Worm (Caenorhabditis elegans) whole organism, L4 larva: ENCODE measurements around the gene mre-11.

Experiments
- F26F4.8 ChIP-seq: fragments of 200-800 bp; sonication (Bioruptor generic); conservative IDR thresholded peaks from 2 replicates; pipeline ENCODE4 v1.3.6; 2022; ENCODE audit warnings: missing genetic modification characterization, missing compliant biosample characterization
- F37D6.2 ChIP-seq: sonication (generic microtip); optimal IDR thresholded peaks from 2 replicates; lab custom pipeline; 2016; ENCODE audit warnings: mild to moderate bottlenecking, missing genetic modification characterization, missing compliant biosample characterization
- F44E2.7 ChIP-seq: fragments of 200-800 bp; sonication (Bioruptor generic); IDR thresholded peaks from 2 replicates; pipeline ENCODE4 v2.1.2; 2022; ENCODE audit warnings: missing genetic modification characterization, missing compliant biosample characterization
- T20F7.1 ChIP-seq: fragments of 200-800 bp; sonication (Bioruptor generic); optimal IDR thresholded peaks from 2 replicates; lab custom pipeline; 2018; ENCODE audit warnings: mild to moderate bottlenecking, missing genetic modification characterization, missing compliant biosample characterization
- T26A8.4 ChIP-seq: fragments of 200-800 bp; sonication (Bioruptor generic); IDR thresholded peaks from 2 replicates; pipeline ENCODE4 v1.3.6; 2022; ENCODE audit warnings: missing genetic modification characterization, missing compliant biosample characterization
- Y48G9A.11 ChIP-seq: fragments of 200-800 bp; sonication (Bioruptor generic); IDR thresholded peaks from 2 replicates; pipeline ENCODE4 v1.3.6; 2022; ENCODE audit warnings: missing genetic modification reagents, missing genetic modification characterization, missing compliant biosample characterization
- Y5F2A.4 ChIP-seq: fragments of 200-800 bp; sonication (Bioruptor generic); optimal IDR thresholded peaks from 2 replicates; lab custom pipeline; 2018; ENCODE audit warnings: mild to moderate bottlenecking, missing genetic modification characterization, missing compliant biosample characterization
- ama-1 ChIP-seq: fragments of 150-350 bp; optimal IDR thresholded peaks from 2 replicates; lab custom pipeline; 2014; ENCODE audit warnings: inconsistent platforms, mixed read lengths
- arid-1 ChIP-seq: fragments of 200-800 bp; sonication (Bioruptor generic); conservative IDR thresholded peaks from 2 replicates; pipeline ENCODE4 v1.3.6; 2022; ENCODE audit warnings: missing genetic modification reagents, missing genetic modification characterization, missing compliant biosample characterization
- ceh-44 ChIP-seq: fragments of 200-800 bp; sonication (Bioruptor generic); IDR thresholded peaks from 2 replicates; pipeline ENCODE4 v1.3.6; 2022; ENCODE audit warnings: missing genetic modification reagents, missing genetic modification characterization, missing compliant biosample characterization
- ceh-62 ChIP-seq: sonication (generic microtip); optimal IDR thresholded peaks from 2 replicates; lab custom pipeline; 2017; ENCODE audit warnings: missing biosample characterization, missing genetic modification characterization
- ces-1 ChIP-seq: fragments of 150-350 bp; sonication (generic microtip); optimal IDR thresholded peaks from 4 replicates; lab custom pipeline; 2014; ENCODE audit warnings: missing biosample characterization, missing genetic modification reagents, missing genetic modification characterization
- cey-2 ChIP-seq: sonication (generic microtip); optimal IDR thresholded peaks from 3 replicates; lab custom pipeline; 2017; ENCODE audit warnings: missing genetic modification characterization, mild to moderate bottlenecking, missing compliant biosample characterization, antibody characterized with exemption, borderline replicate concordance; ENCODE audit not compliant: insufficient read depth
- dmd-9 ChIP-seq: fragments of 200-800 bp; sonication (Bioruptor generic); IDR thresholded peaks from 2 replicates; pipeline ENCODE4 v1.3.6; 2022; ENCODE audit warnings: missing genetic modification reagents, missing genetic modification characterization, missing compliant biosample characterization
- dve-1 ChIP-seq: sonication (generic microtip); optimal IDR thresholded peaks from 2 replicates; lab custom pipeline; 2017; ENCODE audit warnings: antibody characterized with exemption, mild to moderate bottlenecking, missing genetic modification characterization, missing compliant biosample characterization; ENCODE audit not compliant: insufficient read depth
- egl-43 ChIP-seq: fragments of 200-800 bp; sonication (Bioruptor generic); IDR thresholded peaks from 2 replicates; pipeline ENCODE4 v1.3.6; 2022; ENCODE audit warnings: missing genetic modification reagents, missing genetic modification characterization, missing compliant biosample characterization
- hif-1 ChIP-seq, 2 experiments: sonication (generic microtip); optimal IDR thresholded peaks; 2 replicates each; lab custom pipeline; 2016 to 2017; ENCODE audit warnings: missing compliant biosample characterization in 2 of 2, missing genetic modification characterization in 2 of 2, missing genetic modification reagents in 2 of 2, missing genotype in 2 of 2, mild to moderate bottlenecking in 1 of 2
- hlh-30 ChIP-seq: sonication (generic microtip); optimal IDR thresholded peaks from 2 replicates; lab custom pipeline; 2017; ENCODE audit warnings: antibody characterized with exemption, mild to moderate bottlenecking, missing genetic modification characterization, missing compliant biosample characterization; ENCODE audit not compliant: insufficient read depth
- lin-15B ChIP-seq: fragments of 150-350 bp; sonication (generic microtip); optimal IDR thresholded peaks from 3 replicates; lab custom pipeline; 2014; ENCODE audit warnings: missing biosample characterization, missing genetic modification characterization
- mdl-1 ChIP-seq, 2 experiments: fragments of 150-350 bp in 1 of 2; sonication (generic microtip) in 1 of 2; optimal IDR thresholded peaks; 2 replicates each; lab custom pipeline; 2014 to 2017; ENCODE audit warnings: missing biosample characterization in 2 of 2, missing genetic modification characterization in 2 of 2
- mdt-29 ChIP-seq: fragments of 200-800 bp; sonication (Bioruptor generic); IDR thresholded peaks from 2 replicates; pipeline ENCODE4 v1.3.6; 2022; ENCODE audit warnings: missing genetic modification reagents, missing genetic modification characterization, missing compliant biosample characterization
- mep-1 ChIP-seq: fragments of 150-350 bp; sonication (generic microtip); optimal IDR thresholded peaks from 3 replicates; lab custom pipeline; 2014; ENCODE audit warnings: missing biosample characterization, missing genetic modification characterization
- mes-2 ChIP-seq: sonication (generic microtip); optimal IDR thresholded peaks from 2 replicates; lab custom pipeline; 2016; ENCODE audit warnings: missing genotype, mild to moderate bottlenecking, missing genetic modification characterization, missing compliant biosample characterization; ENCODE audit not compliant: poor library complexity, severe bottlenecking
- mxl-3 ChIP-seq: fragments of 200-800 bp; sonication (Bioruptor generic); optimal IDR thresholded peaks from 2 replicates; lab custom pipeline; 2018; ENCODE audit warnings: mild to moderate bottlenecking, missing genetic modification characterization, missing compliant biosample characterization
- nhr-25 ChIP-seq: sonication (generic microtip); optimal IDR thresholded peaks from 2 replicates; lab custom pipeline; 2017; ENCODE audit warnings: missing genetic modification characterization, mild to moderate bottlenecking, missing compliant biosample characterization, antibody characterized with exemption, moderate library complexity, borderline replicate concordance; ENCODE audit not compliant: insufficient read depth
- nhr-28 ChIP-seq: fragments of 150-350 bp; optimal IDR thresholded peaks from 2 replicates; lab custom pipeline; 2014; ENCODE audit warnings: missing biosample characterization, missing genetic modification characterization
- nhr-41 ChIP-seq: fragments of 200-800 bp; sonication (Bioruptor generic); IDR thresholded peaks from 2 replicates; pipeline ENCODE4 v1.3.6; 2022; ENCODE audit warnings: missing genetic modification reagents, missing genetic modification characterization, missing compliant biosample characterization
- pqm-1 ChIP-seq: sonication (generic microtip); optimal IDR thresholded peaks from 2 replicates; lab custom pipeline; 2017; ENCODE audit warnings: missing biosample characterization, missing genetic modification characterization
- rbr-2 ChIP-seq: sonication (generic microtip); optimal IDR thresholded peaks from 2 replicates; lab custom pipeline; 2016; ENCODE audit warnings: missing genotype, missing genetic modification characterization, missing compliant biosample characterization
- saeg-2 ChIP-seq: fragments of 200-800 bp; sonication (Bioruptor generic); IDR thresholded peaks from 2 replicates; pipeline ENCODE4 v1.3.6; 2022; ENCODE audit warnings: missing genetic modification reagents, missing genetic modification characterization, missing compliant biosample characterization
- sdz-12 ChIP-seq: fragments of 200-800 bp; sonication (Bioruptor generic); optimal IDR thresholded peaks from 2 replicates; lab custom pipeline; 2018; ENCODE audit warnings: mild to moderate bottlenecking, missing genetic modification characterization, missing compliant biosample characterization
- set-16 ChIP-seq: fragments of 200-800 bp; sonication (Bioruptor generic); IDR thresholded peaks from 2 replicates; pipeline ENCODE4 v1.3.6; 2022; ENCODE audit warnings: missing genetic modification reagents, missing genetic modification characterization, missing compliant biosample characterization
- skn-1 ChIP-seq: fragments of 150-350 bp; optimal IDR thresholded peaks from 2 replicates; lab custom pipeline; 2014; ENCODE audit warnings: missing biosample characterization, missing genetic modification characterization
- tra-1 ChIP-seq: fragments of 200-800 bp; sonication (Bioruptor generic); IDR thresholded peaks from 2 replicates; pipeline ENCODE4 v1.3.6; 2022; ENCODE audit warnings: missing genetic modification reagents, missing genetic modification characterization, missing compliant biosample characterization
- unc-62 ChIP-seq, 3 experiments: fragments of 150-350 bp in 1 of 3; sonication (generic microtip); optimal IDR thresholded peaks in 2 of 3; peaks in 1 of 3; 1 replicate in 1 of 3; 2 replicates in 2 of 3; lab custom pipeline; 2014 to 2017; ENCODE audit warnings: missing biosample characterization in 3 of 3, missing genetic modification characterization in 3 of 3, missing genetic modification reagents in 3 of 3, missing genotype in 1 of 3
- vab-7 ChIP-seq: fragments of 200-800 bp; sonication (Bioruptor generic); IDR thresholded peaks from 2 replicates; pipeline ENCODE4 v1.3.6; 2022; ENCODE audit warnings: missing genetic modification reagents, missing genetic modification characterization, missing compliant biosample characterization
- zag-1 ChIP-seq: fragments of 150-350 bp; optimal IDR thresholded peaks from 2 replicates; lab custom pipeline; 2014; ENCODE audit warnings: missing biosample characterization, missing genetic modification characterization
- zfp-2 ChIP-seq: sonication (generic microtip); optimal IDR thresholded peaks from 2 replicates; lab custom pipeline; 2016; ENCODE audit warnings: mild to moderate bottlenecking, missing genetic modification characterization, missing compliant biosample characterization
- zfp-3 ChIP-seq: fragments of 200-800 bp; sonication (Bioruptor generic); conservative IDR thresholded peaks from 2 replicates; pipeline ENCODE4 v1.3.6; 2022; ENCODE audit warnings: missing genetic modification reagents, missing genetic modification characterization, missing compliant biosample characterization
- zip-11 ChIP-seq: fragments of 200-800 bp; sonication (Bioruptor generic); IDR thresholded peaks from 2 replicates; pipeline ENCODE4 v1.3.6; 2022; ENCODE audit warnings: missing genetic modification characterization, missing compliant biosample characterization
- ztf-7 ChIP-seq: fragments of 150-350 bp; optimal IDR thresholded peaks from 2 replicates; lab custom pipeline; 2014; ENCODE audit warnings: missing biosample characterization, missing genetic modification characterization

Gene mre-11

DNA sequence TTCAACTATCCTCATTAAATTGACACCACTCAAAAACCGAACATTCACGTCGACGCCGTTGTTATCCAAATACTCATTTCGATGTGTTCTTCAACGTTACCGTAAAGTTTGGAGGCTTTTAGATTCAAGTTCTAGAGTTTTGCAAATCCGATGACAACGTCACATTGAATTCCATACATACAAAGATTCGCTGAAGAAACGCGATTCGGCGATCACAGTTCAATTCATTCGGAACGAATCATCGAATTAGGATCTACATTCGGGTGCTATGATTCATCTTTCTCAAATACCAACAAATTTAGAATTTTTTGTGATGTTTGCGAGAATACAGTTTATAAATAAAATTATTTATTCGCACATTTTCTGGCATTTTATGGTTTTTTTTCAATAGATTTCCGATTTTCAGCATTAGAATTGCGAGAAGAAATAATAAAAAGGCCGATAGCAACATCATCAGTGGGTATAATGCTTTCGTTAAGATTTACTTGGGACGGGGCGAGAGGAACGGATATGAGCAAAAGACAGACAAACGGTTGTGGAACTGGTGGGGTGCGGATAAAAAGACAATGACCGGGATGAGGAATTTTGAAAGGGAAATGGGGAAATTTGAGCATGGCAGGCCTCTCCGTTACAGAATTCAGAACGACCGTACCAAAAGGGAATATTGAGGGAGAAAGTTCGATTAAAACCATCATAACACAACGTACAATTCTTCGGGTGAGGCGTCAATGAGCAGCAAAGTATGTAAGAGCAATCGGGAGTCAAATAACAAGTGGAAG is 24.6 kb downstream of the mre-11 start:
- TF ChIP-seq ztf-7 (tag; lab: Kevin White, UChicago) (no peak), zip-11 (GFP tag; lab: Robert Waterston, UW) (0 out of 2 replicates have a peak, but pooled peaks have one; percentile 23), zag-1 (tag; lab: Kevin White, UChicago) (peak; percentile 36), mxl-3 (no peak), vab-7 (0 out of 2 replicates have a peak, but pooled peaks have one; percentile 35), T20F7.1 (GFP tag; lab: Kevin White, UChicago) (no peak), egl-43 (0 out of 2 replicates have a peak, but pooled peaks have one; percentile 21), dve-1 (tag; lab: Kevin White, UChicago) (no peak), Y5F2A.4 (GFP tag; lab: Kevin White, UChicago) (peak; percentile 31), hif-1 (tag; optimal IDR thresholded peaks at IDR 0.05; lab: Kevin White, UChicago) (peak in 1 of 2 experiments; percentile 12), cey-2 (tag; lab: Kevin White, UChicago) (no peak), sdz-12 (GFP tag; lab: Kevin White, UChicago) (peak; percentile 4), ces-1 (GFP tag; lab: Kevin White, UChicago) (no peak), Y48G9A.11 (GFP tag; lab: Robert Waterston, UW) (peak; percentile 26; the same call in 1 of the 2 replicates), mes-2 (no peak), zfp-3 (0 out of 2 replicates have a peak, but pooled peaks have one; percentile 47), mep-1 (tag; lab: Kevin White, UChicago) (peak; percentile 47), mdl-1 (tag; optimal IDR thresholded peaks at IDR 0.05; lab: Kevin White, UChicago) (no peak), T26A8.4 (GFP tag; lab: Robert Waterston, UW) (peak; percentile 21; the same call in 1 of the 2 replicates), saeg-2 (GFP tag; lab: Robert Waterston, UW) (peak; percentile 46; the same call in 1 of the 2 replicates), F44E2.7 (no peak), set-16 (no peak), F37D6.2 (peak; percentile 18), skn-1 (no peak), lin-15B (tag; lab: Kevin White, UChicago) (no peak), pqm-1 (tag; lab: Kevin White, UChicago) (no peak), arid-1 (GFP tag; lab: Robert Waterston, UW) (0 out of 2 replicates have a peak, but pooled peaks have one; percentile 54), unc-62 (GFP tag; optimal IDR thresholded peaks at IDR 0.05 in 1 of 2; lab: Kevin White, UChicago) (peak in 1 of 2 experiments; percentile 98), unc-62 (tag; optimal IDR thresholded peaks at IDR 0.05; lab: Kevin White, UChicago) (no peak), F26F4.8 (no peak), ama-1 (lab: Kevin White, UChicago) (peak; percentile 33)
- TF ChIP-seq, all 104 proteins: peak for 16

DNA sequence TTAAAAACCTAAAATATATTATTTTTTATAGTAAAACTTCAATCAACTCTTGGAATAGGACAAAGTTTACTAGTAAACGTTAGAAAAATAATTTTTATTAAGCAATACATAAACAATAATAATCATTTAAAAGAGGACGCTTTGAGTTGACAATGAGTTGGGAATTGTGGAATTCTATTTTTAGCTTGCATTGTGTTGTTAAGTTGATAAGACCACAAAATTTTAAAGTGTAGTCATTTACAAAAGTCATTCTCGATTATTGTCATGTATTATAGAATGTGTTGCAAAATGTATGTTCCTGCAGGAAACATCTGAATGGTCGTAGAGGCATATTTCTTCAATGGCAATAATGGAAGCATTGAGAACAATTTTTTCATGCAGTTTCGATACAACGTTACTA is 25.7 kb downstream of the mre-11 start:
- TF ChIP-seq dve-1 (tag; lab: Kevin White, UChicago) (peak; percentile 50), nhr-28 (tag; lab: Kevin White, UChicago) (peak; percentile 72), set-16 (no peak)

DNA sequence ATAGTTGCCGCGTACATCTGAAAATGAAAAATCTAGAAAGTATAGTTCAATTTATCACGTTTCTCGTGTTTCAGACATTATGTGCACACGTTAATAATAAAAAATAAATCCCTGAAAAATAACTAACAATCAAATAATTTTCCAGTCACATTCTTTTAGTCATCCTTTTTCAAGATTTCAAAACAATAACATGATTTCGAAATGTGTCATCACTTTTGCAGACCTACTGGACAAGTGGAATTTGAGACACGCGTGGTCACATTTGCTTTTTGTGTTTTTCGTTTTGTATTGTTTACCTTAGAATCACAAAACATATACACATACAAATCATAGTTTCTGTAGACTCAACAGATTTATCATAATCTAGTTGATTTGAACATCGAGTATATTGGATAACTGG is 27.3 kb downstream of the mre-11 start:
- TF ChIP-seq hlh-30 (tag; lab: Kevin White, UChicago) = peak; percentile 22
- no peak for TF ChIP-seq ceh-62
- TF ChIP-seq, all 104 proteins: peak for 1

DNA sequence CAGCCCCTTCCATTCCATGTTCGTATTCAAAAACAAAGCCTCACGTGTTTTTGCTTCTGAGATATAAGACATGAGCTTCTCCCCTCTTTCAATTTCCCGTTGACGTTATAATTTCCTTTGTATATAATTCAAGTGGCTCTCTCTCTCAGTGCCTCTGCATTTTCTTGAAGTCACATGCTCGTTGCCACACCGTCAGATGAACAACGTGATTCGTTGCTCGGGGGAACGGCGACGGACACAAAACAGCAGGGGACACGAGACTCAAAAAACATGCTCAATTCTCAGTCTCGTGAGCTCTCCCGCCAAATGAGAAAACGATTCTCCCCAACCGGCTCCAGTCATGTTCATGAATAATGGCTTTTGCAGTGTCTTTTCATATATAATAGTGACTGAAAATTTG is 28.3 kb downstream of the mre-11 start:
- TF ChIP-seq mdt-29 (GFP tag; lab: Robert Waterston, UW) (no peak), nhr-25 (tag; lab: Kevin White, UChicago) (no peak), hlh-30 (tag; lab: Kevin White, UChicago) (peak; percentile 70), zfp-2 (tag; lab: Kevin White, UChicago) (no peak), vab-7 (no peak), dve-1 (tag; lab: Kevin White, UChicago) (no peak), ces-1 (GFP tag; lab: Kevin White, UChicago) (no peak), nhr-41 (no peak), ceh-44 (GFP tag; lab: Robert Waterston, UW) (no peak), rbr-2 (peak; percentile 15), tra-1 (no peak), dmd-9 (GFP tag; lab: Robert Waterston, UW) (no peak), Y5F2A.4 (GFP tag; lab: Kevin White, UChicago) (no peak)
- TF ChIP-seq, all 104 proteins: peak for 2
